Worm (Caenorhabditis elegans) whole organism, L4/young adult: Measurements from ENCODE around the gene secs-1.

ENCODE experiments used
- W03F9.2 ChIP-seq: fragments of 150-350 bp; optimal IDR thresholded peaks from 2 replicates; lab custom pipeline; 2014; ENCODE audit warnings: missing biosample characterization, missing genetic modification characterization
- dao-5 ChIP-seq: sonication (generic microtip); optimal IDR thresholded peaks from 2 replicates; lab custom pipeline; 2016; ENCODE audit warnings: missing genotype, missing genetic modification characterization, moderate library complexity, missing compliant biosample characterization
- him-1 ChIP-seq: sonication (generic microtip); optimal IDR thresholded peaks from 2 replicates; lab custom pipeline; 2016; ENCODE audit warnings: missing genotype, missing genetic modification reagents, missing genetic modification characterization, missing compliant biosample characterization

Gene secs-1

ce11 chrV:10764066-10764465, 40.2 kb downstream of the secs-1 start, which contains the start of gene ocr-1:
TSS of gene ocr-1 (plus strand) at chrV:10764366.
- TF ChIP-seq him-1 (tag; lab: Kevin White, UChicago) (no peak), dao-5 (no peak), W03F9.2 (tag; lab: Kevin White, UChicago) (no peak)

ce11 chrV:10762695-10763094, 41.6 kb downstream of the secs-1 start, which contains the start of gene sre-6:
TSS of gene sre-6 (minus strand) at chrV:10762795.
- TF ChIP-seq dao-5 (no peak), W03F9.2 (tag; lab: Kevin White, UChicago) (no peak), him-1 (tag; lab: Kevin White, UChicago) (no peak)

- TF ChIP-seq him-1 (tag; lab: Kevin White, UChicago) (no peak), dao-5 (no peak), W03F9.2 (tag; lab: Kevin White, UChicago) (no peak)
These were observed 43.4 kb downstream of the secs-1 start for ce11 chrV:10760839-10761238.

ce11 chrV:10758658-10759057, 45.6 kb downstream of the secs-1 start, which contains the start of gene F28H7.8:
TSS of gene F28H7.8 (plus strand) at chrV:10758958.
- no peak for TF ChIP-seq dao-5
- TF ChIP-seq W03F9.2 (tag; lab: Kevin White, UChicago): no peak
- no peak for TF ChIP-seq him-1 (tag; lab: Kevin White, UChicago)

- no peak for TF ChIP-seq W03F9.2 (tag; lab: Kevin White, UChicago)
- TF ChIP-seq him-1 (tag; lab: Kevin White, UChicago): no peak
- TF ChIP-seq dao-5: no peak
These were observed 47.1 kb downstream of the secs-1 start for ce11 chrV:10757128-10757527.

ce11 chrV:10756698-10757097, 47.6 kb downstream of the secs-1 start, which contains the start of gene irld-6:
TSS of gene irld-6 (minus strand) at chrV:10756798.
- TF ChIP-seq W03F9.2 (tag; lab: Kevin White, UChicago) (no peak), him-1 (tag; lab: Kevin White, UChicago) (no peak), dao-5 (no peak)

ce11 chrV:10754050-10754449, 50.2 kb downstream of the secs-1 start, which contains the start of gene F28H7.7:
TSS of gene F28H7.7 (minus strand) at chrV:10754150.
- TF ChIP-seq dao-5 (no peak), him-1 (tag; lab: Kevin White, UChicago) (no peak), W03F9.2 (tag; lab: Kevin White, UChicago) (no peak)
